Fruit fly (Drosophila melanogaster) whole organism, adult: Measurements from ENCODE around the gene Nlg4.

Experiments used
- CG5204 ChIP-seq: fragments of 200-800 bp; sonication (Bioruptor generic); optimal IDR thresholded peaks from 2 replicates; lab custom pipeline; 2016; ENCODE audit warnings: missing biosample characterization, missing genetic modification characterization
- ovo ChIP-seq: fragments of 200-800 bp; sonication (Bioruptor generic); optimal IDR thresholded peaks from 2 replicates; lab custom pipeline; 2016; ENCODE audit warnings: missing biosample characterization, missing genetic modification characterization

dm6 chr3R:20169135-20169534 lies 35.5 kb upstream of the Nlg4 start, which contains the start of gene CG5023:
- TF ChIP-seq ovo (GFP tag; lab: Kevin White, UChicago) (no peak), CG5204 (GFP tag; lab: Kevin White, UChicago) (no peak)
